Fruit fly (Drosophila melanogaster): ENCODE data around the gene CG8136.
A peak's percentile ranks its signal among the peaks of the same experiment; 100 is the strongest.

Gene CG8136

dm6 chr3R:8747134-8747870 lies 26.1 kb downstream of the CG8136 start, which contains the start of the genes CG9801 and Nasp (continued):
- TF ChIP-seq Smox (GFP tag; optimal IDR thresholded peaks at IDR 0.05) (peak; percentile 55), eg (GFP tag; IDR thresholded peaks at IDR 0.05) (no peak; the same call in 2 of the 3 replicates), CG8119 (GFP tag; IDR thresholded peaks at IDR 0.05) (0 out of 3 replicates have a peak, but pooled peaks have one; percentile 20), vri (GFP tag; optimal IDR thresholded peaks at IDR 0.05) (peak; percentile 33), CG6792 (GFP tag; optimal IDR thresholded peaks at IDR 0.05) (no peak), Blimp-1 (GFP tag; optimal IDR thresholded peaks at IDR 0.05) (no peak), pdm3 (GFP tag; optimal IDR thresholded peaks at IDR 0.05) (peak; percentile 3), Gug (GFP tag; IDR thresholded peaks at IDR 0.05) (no peak), CG31627 (GFP tag; optimal IDR thresholded peaks at IDR 0.05) (peak; percentile 21), CG8632 (GFP tag; optimal IDR thresholded peaks at IDR 0.05) (no peak), CG16779 (tag; optimal IDR thresholded peaks at IDR 0.05) (no peak), CG3919 (GFP tag; optimal IDR thresholded peaks at IDR 0.05) (peak; percentile 37), Ets96B (tag; optimal IDR thresholded peaks at IDR 0.05) (no peak), Lpt (GFP tag; optimal IDR thresholded peaks at IDR 0.05) (no peak), CG10631 (GFP tag; optimal IDR thresholded peaks at IDR 0.05) (no peak), CG3032 (tag; optimal IDR thresholded peaks at IDR 0.05) (no peak), svp (GFP tag) (peak; percentile 79), CG6854 (GFP tag; optimal IDR thresholded peaks at IDR 0.05) (peak; percentile 15), OdsH (GFP tag; optimal IDR thresholded peaks at IDR 0.05) (no peak), salr (GFP tag; optimal IDR thresholded peaks at IDR 0.05) (no peak), Sox15 (GFP tag; optimal IDR thresholded peaks at IDR 0.05) (no peak), topi (GFP tag; optimal IDR thresholded peaks at IDR 0.05) (peak; percentile 26)

- TF ChIP-seq topi (GFP tag; optimal IDR thresholded peaks at IDR 0.05) (peak; percentile 87), CG31627 (GFP tag; optimal IDR thresholded peaks at IDR 0.05) (peak; percentile 79), fkh (GFP tag; optimal IDR thresholded peaks at IDR 0.05) (no peak), CG34406 (GFP tag; optimal IDR thresholded peaks at IDR 0.05) (peak; percentile 88), acj6 (GFP tag; optimal IDR thresholded peaks at IDR 0.05) (peak; percentile 85), CG6792 (GFP tag; optimal IDR thresholded peaks at IDR 0.05) (peak; percentile 77), CG8119 (GFP tag; IDR thresholded peaks at IDR 0.05) (peak; percentile 81), Blimp-1 (GFP tag; optimal IDR thresholded peaks at IDR 0.05) (peak; percentile 66), CG10669 (GFP tag; optimal IDR thresholded peaks at IDR 0.05) (peak; percentile 57), CG6854 (GFP tag; optimal IDR thresholded peaks at IDR 0.05) (peak; percentile 33), CG9139 (GFP tag; optimal IDR thresholded peaks at IDR 0.05) (peak; percentile 35), Hr4 (GFP tag; optimal IDR thresholded peaks at IDR 0.05) (peak; percentile 80), ss (GFP tag; optimal IDR thresholded peaks at IDR 0.05) (peak; percentile 49 to 76), CG6808 (GFP tag; optimal IDR thresholded peaks at IDR 0.05) (peak; percentile 75), CG32006 (GFP tag; optimal IDR thresholded peaks at IDR 0.05) (peak; percentile 89), cyc (GFP tag; optimal IDR thresholded peaks at IDR 0.05) (peak; percentile 77), Lpt (GFP tag; optimal IDR thresholded peaks at IDR 0.05) (peak; percentile 69), Eip78C (GFP tag) (peak; percentile 96), CG8319 (GFP tag; optimal IDR thresholded peaks at IDR 0.05) (peak; percentile 71), CG3919 (GFP tag; optimal IDR thresholded peaks at IDR 0.05) (peak; percentile 75), dac (GFP tag; optimal IDR thresholded peaks at IDR 0.05) (peak; percentile 73), lz (GFP tag; optimal IDR thresholded peaks at IDR 0.05) (peak; percentile 84), CG11294 (GFP tag; IDR thresholded peaks at IDR 0.05) (peak; percentile 57; the same call in 1 of the 2 replicates), CG11902 (GFP tag; optimal IDR thresholded peaks at IDR 0.05) (peak; percentile 52), CG6163 (GFP tag; IDR thresholded peaks at IDR 0.05) (peak; percentile 76), Gug (GFP tag; IDR thresholded peaks at IDR 0.05) (peak; percentile 50), Sox14 (GFP tag; optimal IDR thresholded peaks at IDR 0.05) (peak; percentile 75), CG16779 (tag; optimal IDR thresholded peaks at IDR 0.05) (peak; percentile 72), OdsH (GFP tag; optimal IDR thresholded peaks at IDR 0.05) (peak; percentile 86), salr (GFP tag; optimal IDR thresholded peaks at IDR 0.05) (peak; percentile 1 to 80), Ets21C (GFP tag; optimal IDR thresholded peaks at IDR 0.05) (peak; percentile 60), Eip75B (GFP tag; optimal IDR thresholded peaks at IDR 0.05) (peak; percentile 77), Ets96B (tag; optimal IDR thresholded peaks at IDR 0.05) (peak; percentile 64), CG11762 (GFP tag; optimal IDR thresholded peaks at IDR 0.05; ENCODE audit: insufficient read depth) (peak; percentile 68), Hr38 (GFP tag; optimal IDR thresholded peaks at IDR 0.05) (no peak), Hr39 (GFP tag; optimal IDR thresholded peaks at IDR 0.05) (peak; percentile 74)
These were observed 27.0 kb downstream of the CG8136 start for dm6 chr3R:8747871-8748775.
